Worm (Caenorhabditis elegans): ENCODE results near the gene F59B2.15.

The F59B2.15 gene

DNA sequence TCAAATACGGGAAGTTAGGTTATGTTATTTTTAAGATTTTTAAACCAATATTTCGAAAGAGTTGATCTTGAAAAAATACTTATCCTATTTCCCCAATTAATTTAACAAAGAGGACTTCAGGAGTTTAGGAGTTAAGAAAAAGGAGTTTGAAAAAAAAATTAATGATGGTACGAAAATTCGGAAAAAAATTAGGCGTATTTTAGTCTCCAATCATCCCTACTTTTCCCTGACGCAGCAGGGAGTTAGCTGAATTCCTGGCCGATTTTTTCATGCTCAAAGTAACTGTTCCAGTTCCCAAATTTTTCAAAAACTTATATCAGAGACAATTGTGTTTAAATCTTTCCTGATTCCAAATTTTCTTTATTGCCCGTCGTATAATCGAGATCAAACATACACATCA lies 21.2 kb upstream of the F59B2.15 start:
- no peak for TF ChIP-seq nhr-232 (tag; optimal IDR thresholded peaks at IDR 0.05)

DNA sequence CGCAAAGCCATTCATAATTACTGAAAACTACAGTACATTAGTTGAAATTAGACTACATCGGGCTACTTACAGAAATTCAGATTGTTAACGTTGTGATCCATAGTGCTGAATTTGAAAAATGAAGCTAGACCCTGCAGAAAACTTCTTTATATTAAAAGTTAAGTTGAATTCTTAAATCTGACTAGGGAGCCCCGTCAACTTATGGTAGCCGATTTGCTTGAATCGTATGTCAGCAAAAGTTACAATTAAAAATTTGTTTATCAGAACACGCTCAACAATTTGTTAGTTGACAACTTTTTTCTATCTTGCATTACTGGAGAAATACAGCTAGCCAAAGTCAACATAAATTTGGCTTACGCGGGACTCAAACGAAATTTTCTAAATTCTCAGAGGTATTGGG lies 20.1 kb upstream of the F59B2.15 start, which contains the start of gene F59B2.14:
Gene F59B2.14 (minus strand): TSS at position 101 of the 400 bp plus-strand sequence.
- no peak for TF ChIP-seq ahr-1 (tag; optimal IDR thresholded peaks at IDR 0.05)
- TF ChIP-seq hlh-8 (tag; optimal IDR thresholded peaks at IDR 0.05) = no peak
- TF ChIP-seq fkh-6 (tag; optimal IDR thresholded peaks at IDR 0.05) = no peak
- TF ChIP-seq unc-42 (tag; optimal IDR thresholded peaks at IDR 0.05) = no peak
- TF ChIP-seq elt-2 (tag; optimal IDR thresholded peaks at IDR 0.05) = no peak
- TF ChIP-seq npax-4 (tag; optimal IDR thresholded peaks at IDR 0.05) = no peak
- TF ChIP-seq rnt-1 (tag; optimal IDR thresholded peaks at IDR 0.05) = no peak
- no peak for TF ChIP-seq F13H6.1 (tag; optimal IDR thresholded peaks at IDR 0.05)
- no peak for TF ChIP-seq ceh-45 (GFP tag; IDR thresholded peaks at IDR 0.05)
- TF ChIP-seq madf-2 (tag; optimal IDR thresholded peaks at IDR 0.05) = no peak
- TF ChIP-seq C38D4.7 (GFP tag; optimal IDR thresholded peaks at IDR 0.05) = no peak
- no peak for TF ChIP-seq fkh-10 (GFP tag; optimal IDR thresholded peaks at IDR 0.05)

DNA sequence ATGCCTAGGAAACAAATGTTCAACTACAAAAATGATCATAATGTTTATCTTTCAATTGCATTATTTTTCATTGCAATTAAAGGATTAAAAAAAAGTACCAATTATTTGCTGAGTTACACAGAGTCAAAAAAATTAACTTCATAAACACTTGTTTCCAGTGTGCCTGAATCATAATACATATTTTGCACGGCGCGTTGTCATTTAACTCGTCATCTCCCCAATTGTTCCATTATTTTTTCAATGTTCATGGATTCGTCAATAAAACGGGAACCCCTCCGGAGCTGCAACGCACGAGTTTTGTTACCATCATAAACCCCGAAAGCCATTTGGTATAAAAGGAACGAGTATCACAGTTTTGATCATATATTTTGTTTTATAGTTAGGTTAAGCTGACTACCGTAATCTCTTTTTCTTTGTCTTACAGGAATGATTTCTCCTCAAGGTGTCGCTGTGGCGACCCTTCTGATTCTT lies 14.8 kb upstream of the F59B2.15 start, which contains the start of gene F59B2.12:
Gene F59B2.12 (plus strand): TSS at position 421 of the 471 bp plus-strand sequence.
- TF ChIP-seq tbx-7 (tag; optimal IDR thresholded peaks at IDR 0.05) (no peak), npax-4 (tag; optimal IDR thresholded peaks at IDR 0.05) (no peak), ztf-16 (tag; optimal IDR thresholded peaks at IDR 0.05) (no peak), rnt-1 (tag; optimal IDR thresholded peaks at IDR 0.05) (no peak), ceh-24 (tag; optimal IDR thresholded peaks at IDR 0.05) (no peak), C38D4.7 (GFP tag; optimal IDR thresholded peaks at IDR 0.05) (no peak), ceh-18 (tag; optimal IDR thresholded peaks at IDR 0.05) (no peak), ama-1 (optimal IDR thresholded peaks at IDR 0.05) (no peak), dve-1 (tag; optimal IDR thresholded peaks at IDR 0.05) (no peak), C08G9.2 (tag; optimal IDR thresholded peaks at IDR 0.05) (no peak), elt-4 (tag; optimal IDR thresholded peaks at IDR 0.05) (no peak), ceh-34 (tag; optimal IDR thresholded peaks at IDR 0.05) (no peak), pag-3 (tag; optimal IDR thresholded peaks at IDR 0.05; ENCODE audit: borderline replicate concordance) (no peak), che-1 (tag; optimal IDR thresholded peaks at IDR 0.05) (no peak), lin-11 (tag; optimal IDR thresholded peaks at IDR 0.05) (no peak)

DNA sequence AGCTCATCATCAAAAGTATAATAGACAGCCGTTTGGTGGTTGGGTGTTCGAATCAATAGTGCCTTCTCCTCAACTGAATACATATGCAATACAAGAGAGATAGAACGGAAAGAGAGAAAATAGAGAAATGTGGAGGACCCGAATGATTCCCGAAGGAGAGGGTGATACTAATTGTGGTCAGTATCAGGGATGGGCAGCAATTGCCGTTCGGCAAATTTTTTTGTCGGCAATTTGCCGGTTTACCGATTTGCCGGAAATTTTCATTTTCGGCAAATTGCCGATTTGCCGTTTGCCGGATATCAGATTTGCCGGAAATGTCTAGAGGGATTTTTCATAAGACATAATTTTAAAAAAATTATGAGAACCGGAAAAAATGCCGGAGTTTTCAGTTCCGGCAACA lies 9.9 kb upstream of the F59B2.15 start, which contains the start of gene F59B2.9:
Gene F59B2.9 (minus strand): TSS at position 101 of the 400 bp plus-strand sequence.
- TF ChIP-seq tbx-2 (tag; optimal IDR thresholded peaks at IDR 0.05) (no peak), pat-9 (tag; optimal IDR thresholded peaks at IDR 0.05) (no peak), F13H6.1 (tag; optimal IDR thresholded peaks at IDR 0.05) (no peak), ceh-48 (tag; optimal IDR thresholded peaks at IDR 0.05) (peak; percentile 9), npax-4 (tag; optimal IDR thresholded peaks at IDR 0.05) (no peak)

DNA sequence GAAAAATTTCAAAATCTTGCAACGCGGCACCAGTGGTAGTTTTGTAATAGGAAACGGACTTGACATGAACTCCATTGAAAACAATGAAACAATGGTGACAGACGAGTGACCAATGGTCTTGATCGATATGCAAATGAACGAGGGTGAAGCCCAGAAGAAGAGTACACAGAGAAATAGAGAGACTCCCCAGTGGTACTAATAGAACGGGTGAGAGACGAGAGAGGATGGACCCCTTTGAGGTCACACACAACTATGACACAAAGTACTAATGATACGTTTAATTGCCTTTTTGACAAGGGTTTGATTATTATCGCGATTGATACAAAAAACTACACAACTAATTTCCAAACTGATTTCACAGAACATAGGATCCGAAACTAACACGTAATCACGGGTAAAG lies 7.6 kb upstream of the F59B2.15 start, which contains the start of gene F59B2.8:
Gene F59B2.8 (minus strand): TSS at position 151 of the 400 bp plus-strand sequence.
- TF ChIP-seq nfya-1 (tag; optimal IDR thresholded peaks at IDR 0.05) (peak; percentile 27), ceh-31 (tag; optimal IDR thresholded peaks at IDR 0.05) (peak; percentile 39), unc-55 (GFP tag; optimal IDR thresholded peaks at IDR 0.05) (peak; percentile 59), ceh-18 (tag; optimal IDR thresholded peaks at IDR 0.05) (no peak), mec-3 (tag; optimal IDR thresholded peaks at IDR 0.05; ENCODE audit: borderline replicate concordance) (no peak)

DNA sequence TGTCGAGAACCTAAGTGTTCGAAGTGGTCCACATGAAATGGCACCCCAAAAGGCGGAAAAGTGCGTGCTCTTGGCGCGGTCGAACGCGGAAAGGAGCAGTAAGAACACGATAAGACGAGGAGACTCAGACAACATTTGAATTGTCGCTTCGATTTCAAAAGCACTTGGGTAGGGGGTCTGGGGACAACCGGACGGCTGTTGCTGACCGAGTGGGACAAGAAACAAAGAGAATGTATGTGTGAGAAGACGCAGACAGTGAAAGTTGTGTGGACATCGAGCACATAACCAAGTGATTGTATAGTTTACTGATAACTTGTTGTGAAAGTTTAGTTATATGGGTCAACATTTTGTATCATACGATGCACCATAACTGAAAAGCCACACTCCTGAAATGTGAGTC lies 4.7 kb upstream of the F59B2.15 start:
- peak; percentile 87 for TF ChIP-seq syd-9 (tag; optimal IDR thresholded peaks at IDR 0.05)
- TF ChIP-seq fax-1 (tag; optimal IDR thresholded peaks at IDR 0.05) = no peak
- TF ChIP-seq fkh-6 (tag; optimal IDR thresholded peaks at IDR 0.05) = no peak
- TF ChIP-seq unc-42 (tag; optimal IDR thresholded peaks at IDR 0.05) = no peak
- TF ChIP-seq zip-5 (tag; optimal IDR thresholded peaks at IDR 0.05) = no peak
- TF ChIP-seq che-1 (tag; optimal IDR thresholded peaks at IDR 0.05) = no peak
- peak; percentile 25 for TF ChIP-seq ceh-18 (tag; optimal IDR thresholded peaks at IDR 0.05)
- TF ChIP-seq ceh-24 (tag; optimal IDR thresholded peaks at IDR 0.05) = no peak
- no peak for TF ChIP-seq pat-9 (tag; optimal IDR thresholded peaks at IDR 0.05)
- no peak for TF ChIP-seq pqm-1 (tag; optimal IDR thresholded peaks at IDR 0.05)
- TF ChIP-seq unc-3 (GFP tag; conservative IDR thresholded peaks at IDR 0.05) = no peak
- TF ChIP-seq unc-3 (tag; optimal IDR thresholded peaks at IDR 0.05) = no peak
- TF ChIP-seq rnt-1 (tag; optimal IDR thresholded peaks at IDR 0.05) = no peak
- no peak for TF ChIP-seq pax-1 (tag; optimal IDR thresholded peaks at IDR 0.05)
- no peak for TF ChIP-seq unc-86 (tag; optimal IDR thresholded peaks at IDR 0.05)
- no peak for TF ChIP-seq hlh-13 (GFP tag; optimal IDR thresholded peaks at IDR 0.05)
- no peak for TF ChIP-seq tbx-7 (tag; optimal IDR thresholded peaks at IDR 0.05)
- TF ChIP-seq elt-2 (tag; optimal IDR thresholded peaks at IDR 0.05) = peak; percentile 39
- TF ChIP-seq ceh-19 (GFP tag; optimal IDR thresholded peaks at IDR 0.05) = no peak
- TF ChIP-seq pha-4 (tag; optimal IDR thresholded peaks at IDR 0.05) = no peak
- peak; percentile 8 for TF ChIP-seq dve-1 (tag; optimal IDR thresholded peaks at IDR 0.05)
